Worm (Caenorhabditis elegans) whole organism, L3 larva: ENCODE measurements around the gene elo-7.
A peak's percentile ranks its signal among the peaks of the same experiment; 100 is the strongest.

Experiments used
- R02D3.7 ChIP-seq: fragments of 150-350 bp; optimal IDR thresholded peaks from 2 replicates; lab custom pipeline; 2014; ENCODE audit warnings: missing biosample characterization, missing genetic modification characterization
- ZK546.5 ChIP-seq: sonication (generic microtip); optimal IDR thresholded peaks from 2 replicates; lab custom pipeline; 2017; ENCODE audit warnings: missing biosample characterization, missing genetic modification characterization
- aly-2 ChIP-seq: fragments of 150-350 bp; optimal IDR thresholded peaks from 2 replicates; lab custom pipeline; 2014; ENCODE audit warnings: missing biosample characterization, missing genetic modification characterization
- ama-1 ChIP-seq: fragments of 150-350 bp; optimal IDR thresholded peaks from 2 replicates; lab custom pipeline; 2018
- ceh-16 ChIP-seq: sonication (generic microtip); optimal IDR thresholded peaks from 2 replicates; lab custom pipeline; 2017; ENCODE audit warnings: missing biosample characterization, missing genetic modification characterization
- ceh-28 ChIP-seq: fragments of 150-350 bp; optimal IDR thresholded peaks from 2 replicates; lab custom pipeline; 2014; ENCODE audit warnings: missing biosample characterization, missing genetic modification reagents, missing genetic modification characterization
- ceh-82 ChIP-seq: fragments of 150-350 bp; optimal IDR thresholded peaks from 2 replicates; lab custom pipeline; 2014; ENCODE audit warnings: missing biosample characterization, missing genetic modification characterization
- ceh-9 ChIP-seq: sonication (generic microtip); optimal IDR thresholded peaks from 2 replicates; lab custom pipeline; 2018; ENCODE audit warnings: missing biosample characterization, missing genetic modification characterization
- daf-12 ChIP-seq: fragments of 150-350 bp; optimal IDR thresholded peaks from 2 replicates; lab custom pipeline; 2014; ENCODE audit warnings: missing biosample characterization, missing genetic modification reagents, missing genetic modification characterization
- egl-27 ChIP-seq: sonication (generic microtip); optimal IDR thresholded peaks from 4 replicates; lab custom pipeline; 2017; ENCODE audit warnings: missing biosample characterization, missing genetic modification reagents, missing genetic modification characterization
- egl-5 ChIP-seq: fragments of 150-350 bp; optimal IDR thresholded peaks from 2 replicates; lab custom pipeline; 2017; ENCODE audit warnings: missing biosample characterization, missing genetic modification reagents, missing genetic modification characterization, inconsistent platforms
- elt-1 ChIP-seq: fragments of 150-350 bp; optimal IDR thresholded peaks from 2 replicates; lab custom pipeline; 2014; ENCODE audit warnings: missing biosample characterization, missing genetic modification characterization
- elt-2 ChIP-seq: sonication (generic microtip); optimal IDR thresholded peaks from 2 replicates; lab custom pipeline; 2016; ENCODE audit warnings: missing genetic modification reagents, mild to moderate bottlenecking, missing genetic modification characterization, missing compliant biosample characterization
- elt-3 ChIP-seq, 3 experiments: fragments of 150-350 bp in 1 of 3; sonication (generic microtip) in 2 of 3; optimal IDR thresholded peaks; 2 replicates in 2 of 3; 4 replicates in 1 of 3; lab custom pipeline; 2014 to 2017; ENCODE audit warnings: missing biosample characterization in 3 of 3, missing genetic modification characterization in 3 of 3
- eor-1 ChIP-seq, 2 experiments: fragments of 150-350 bp; optimal IDR thresholded peaks; 2 replicates each; lab custom pipeline; 2014 to 2018; ENCODE audit warnings: missing biosample characterization in 2 of 2, missing genetic modification characterization in 2 of 2
- fkh-10 ChIP-seq: sonication (generic microtip); optimal IDR thresholded peaks from 2 replicates; lab custom pipeline; 2017; ENCODE audit warnings: missing biosample characterization, missing genetic modification reagents, missing genetic modification characterization
- fkh-2 ChIP-seq: fragments of 150-350 bp; optimal IDR thresholded peaks from 2 replicates; lab custom pipeline; 2014; ENCODE audit warnings: missing biosample characterization, missing genetic modification reagents, missing genetic modification characterization
- fos-1 ChIP-seq: fragments of 150-350 bp; optimal IDR thresholded peaks from 2 replicates; lab custom pipeline; 2014; ENCODE audit warnings: missing biosample characterization, missing genetic modification characterization
- hmg-11 ChIP-seq: sonication (generic microtip); optimal IDR thresholded peaks from 2 replicates; lab custom pipeline; 2016; ENCODE audit warnings: missing genetic modification characterization, missing compliant biosample characterization
- jun-1 ChIP-seq: fragments of 150-350 bp; optimal IDR thresholded peaks from 2 replicates; lab custom pipeline; 2014; ENCODE audit warnings: missing biosample characterization, missing genetic modification reagents, missing genetic modification characterization
- lin-15B ChIP-seq: fragments of 150-350 bp; optimal IDR thresholded peaks from 2 replicates; lab custom pipeline; 2014; ENCODE audit warnings: missing biosample characterization, missing genetic modification characterization
- lin-39 ChIP-seq: fragments of 150-350 bp; optimal IDR thresholded peaks from 2 replicates; lab custom pipeline; 2018; ENCODE audit warnings: missing biosample characterization, missing genetic modification reagents, missing genetic modification characterization
- lsy-12 ChIP-seq: sonication (generic microtip); optimal IDR thresholded peaks from 2 replicates; lab custom pipeline; 2016; ENCODE audit warnings: mild to moderate bottlenecking, missing genetic modification characterization, missing compliant biosample characterization
- mdl-1 ChIP-seq: fragments of 150-350 bp; optimal IDR thresholded peaks from 2 replicates; lab custom pipeline; 2014; ENCODE audit warnings: missing biosample characterization, missing genetic modification characterization
- mml-1 ChIP-seq: fragments of 150-350 bp; sonication (generic microtip); optimal IDR thresholded peaks from 3 replicates; lab custom pipeline; 2014; ENCODE audit warnings: missing biosample characterization, missing genetic modification characterization
- nfya-1 ChIP-seq: sonication (generic microtip); optimal IDR thresholded peaks from 2 replicates; lab custom pipeline; 2017; ENCODE audit warnings: missing genetic modification characterization, mild to moderate bottlenecking, missing compliant biosample characterization, antibody characterized with exemption, moderate library complexity; ENCODE audit not compliant: insufficient read depth
- nhr-11 ChIP-seq: fragments of 150-350 bp; optimal IDR thresholded peaks from 2 replicates; lab custom pipeline; 2014; ENCODE audit warnings: missing biosample characterization, missing genetic modification characterization
- nhr-12 ChIP-seq: fragments of 150-350 bp; optimal IDR thresholded peaks from 2 replicates; lab custom pipeline; 2014; ENCODE audit warnings: missing biosample characterization, missing genetic modification characterization
- nhr-23 ChIP-seq: fragments of 150-350 bp; optimal IDR thresholded peaks from 2 replicates; lab custom pipeline; 2014; ENCODE audit warnings: missing biosample characterization, missing genetic modification reagents, missing genetic modification characterization
- nhr-237 ChIP-seq: fragments of 150-350 bp; optimal IDR thresholded peaks from 2 replicates; lab custom pipeline; 2014; ENCODE audit warnings: missing biosample characterization, missing genetic modification characterization
- nhr-25 ChIP-seq: sonication (generic microtip); optimal IDR thresholded peaks from 2 replicates; lab custom pipeline; 2017; ENCODE audit warnings: missing biosample characterization, missing genetic modification characterization
- nhr-28 ChIP-seq: fragments of 150-350 bp; optimal IDR thresholded peaks from 2 replicates; lab custom pipeline; 2014; ENCODE audit warnings: missing biosample characterization, missing genetic modification characterization
- nhr-43 ChIP-seq: sonication (generic microtip); optimal IDR thresholded peaks from 2 replicates; lab custom pipeline; 2016; ENCODE audit warnings: mild to moderate bottlenecking, missing genetic modification characterization, missing compliant biosample characterization; ENCODE audit not compliant: poor library complexity, severe bottlenecking
- nhr-67 ChIP-seq: fragments of 150-350 bp; optimal IDR thresholded peaks from 2 replicates; lab custom pipeline; 2014; ENCODE audit warnings: missing biosample characterization, missing genetic modification characterization
- nhr-76 ChIP-seq: fragments of 150-350 bp; sonication (generic microtip); optimal IDR thresholded peaks from 5 replicates; lab custom pipeline; 2014; ENCODE audit warnings: missing biosample characterization, missing genetic modification characterization
- nhr-77 ChIP-seq: fragments of 150-350 bp; optimal IDR thresholded peaks from 2 replicates; lab custom pipeline; 2014; ENCODE audit warnings: missing biosample characterization, missing genetic modification characterization
- pha-4 ChIP-seq: fragments of 150-350 bp; optimal IDR thresholded peaks from 2 replicates; lab custom pipeline; 2014; ENCODE audit warnings: missing biosample characterization, missing genetic modification reagents, missing genetic modification characterization
- pqm-1 ChIP-seq: fragments of 150-350 bp; optimal IDR thresholded peaks from 2 replicates; lab custom pipeline; 2017; ENCODE audit warnings: missing biosample characterization, missing genetic modification characterization, inconsistent platforms
- sea-2 ChIP-seq: fragments of 150-350 bp; sonication (generic microtip); optimal IDR thresholded peaks from 4 replicates; lab custom pipeline; 2014; ENCODE audit warnings: missing biosample characterization, missing genetic modification reagents, missing genetic modification characterization
- skn-1 ChIP-seq: fragments of 150-350 bp; optimal IDR thresholded peaks from 2 replicates; lab custom pipeline; 2014; ENCODE audit warnings: missing biosample characterization, missing genetic modification characterization
- snpc-4 ChIP-seq: fragments of 150-350 bp; optimal IDR thresholded peaks from 2 replicates; lab custom pipeline; 2014; ENCODE audit warnings: missing biosample characterization, missing genetic modification characterization
- tbx-2 ChIP-seq: sonication (generic microtip); optimal IDR thresholded peaks from 2 replicates; lab custom pipeline; 2016; ENCODE audit warnings: mild to moderate bottlenecking, missing genetic modification characterization, missing compliant biosample characterization
- unc-39 ChIP-seq: sonication (generic microtip); optimal IDR thresholded peaks from 4 replicates; lab custom pipeline; 2017; ENCODE audit warnings: missing biosample characterization, missing genetic modification characterization
- unc-62 ChIP-seq: fragments of 150-350 bp; sonication (generic microtip); optimal IDR thresholded peaks from 4 replicates; lab custom pipeline; 2014; ENCODE audit warnings: missing biosample characterization, missing genetic modification reagents, missing genetic modification characterization
- zag-1 ChIP-seq: fragments of 150-350 bp; optimal IDR thresholded peaks from 2 replicates; lab custom pipeline; 2014; ENCODE audit warnings: missing biosample characterization, missing genetic modification characterization
- ztf-11 ChIP-seq: fragments of 150-350 bp; optimal IDR thresholded peaks from 2 replicates; lab custom pipeline; 2014; ENCODE audit warnings: missing biosample characterization, missing genetic modification characterization
- ztf-4 ChIP-seq: fragments of 150-350 bp; optimal IDR thresholded peaks from 2 replicates; lab custom pipeline; 2014; ENCODE audit warnings: missing biosample characterization, missing genetic modification characterization

The elo-7 gene

DNA sequence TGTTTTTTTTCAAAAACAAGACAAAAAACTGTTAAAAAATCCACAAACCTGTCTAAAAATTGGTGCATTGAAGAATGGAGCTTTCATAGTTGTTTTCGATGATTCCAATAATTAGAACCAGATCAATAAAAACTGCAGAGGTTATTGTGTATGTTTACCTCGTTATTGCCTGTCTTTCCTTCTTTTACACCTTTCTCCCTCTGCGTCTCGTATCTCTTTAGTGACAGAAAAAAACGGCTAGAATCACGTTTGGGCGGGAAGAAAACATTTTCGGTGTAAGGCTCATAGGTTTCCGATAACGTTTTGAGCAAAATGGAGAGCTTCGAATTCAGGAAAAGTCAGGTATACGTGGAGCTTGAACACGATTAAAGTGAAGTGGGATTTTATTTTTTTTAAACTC, 21.1 kb upstream of the elo-7 start, which contains the start of gene ethe-1:
ethe-1 (minus strand) TSS at position 150 of the 400 bp plus-strand sequence.
- peak; percentile 21 for TF ChIP-seq elt-2
- peak; percentile 44 for TF ChIP-seq snpc-4 (tag; lab: Kevin White, UChicago)
- TF ChIP-seq zag-1 (tag; lab: Kevin White, UChicago), result no peak
- TF ChIP-seq pha-4, result peak; percentile 78
- TF ChIP-seq R02D3.7 (tag; lab: Kevin White, UChicago), result no peak
- peak; percentile 19 for TF ChIP-seq nhr-25 (tag; lab: Kevin White, UChicago)

DNA sequence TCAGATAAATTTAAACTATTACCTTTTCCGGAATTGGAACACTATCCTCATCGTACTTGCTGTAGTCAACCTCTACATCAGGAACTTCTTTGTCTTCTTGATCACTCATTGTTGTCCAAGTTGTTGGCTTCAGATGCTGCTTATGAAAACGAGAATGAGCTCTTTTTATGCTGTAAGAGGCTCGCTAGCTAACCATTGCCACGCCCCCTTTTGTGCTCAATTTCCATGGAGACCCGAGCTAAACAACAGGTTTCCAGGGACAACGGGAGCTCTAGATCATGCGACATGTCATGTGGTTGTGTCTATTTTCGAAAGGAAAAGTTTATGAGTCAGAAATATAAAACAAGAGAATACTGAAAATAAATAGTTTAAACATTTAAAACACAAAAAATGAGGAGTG, 19.3 kb upstream of the elo-7 start, which contains the start of gene C33A12.4:
C33A12.4 (minus strand) TSS at position 131 of the 400 bp plus-strand sequence.
- TF ChIP-seq eor-1 (tag; optimal IDR thresholded peaks at IDR 0.05; lab: Kevin White, UChicago), result no peak
- no peak for TF ChIP-seq nhr-76 (tag; lab: Kevin White, UChicago)
- no peak for TF ChIP-seq nhr-25 (tag; lab: Kevin White, UChicago)
- no peak for TF ChIP-seq ztf-11 (tag; lab: Kevin White, UChicago)
- peak; percentile 17 for TF ChIP-seq fkh-10
- TF ChIP-seq R02D3.7 (tag; lab: Kevin White, UChicago), result no peak
- TF ChIP-seq nhr-11 (tag; lab: Kevin White, UChicago), result no peak
- TF ChIP-seq elt-2, result no peak
- TF ChIP-seq nhr-23, result no peak
- peak; percentile 2 for TF ChIP-seq nfya-1 (tag; lab: Kevin White, UChicago)
- no peak for TF ChIP-seq nhr-43 (tag; lab: Kevin White, UChicago)

DNA sequence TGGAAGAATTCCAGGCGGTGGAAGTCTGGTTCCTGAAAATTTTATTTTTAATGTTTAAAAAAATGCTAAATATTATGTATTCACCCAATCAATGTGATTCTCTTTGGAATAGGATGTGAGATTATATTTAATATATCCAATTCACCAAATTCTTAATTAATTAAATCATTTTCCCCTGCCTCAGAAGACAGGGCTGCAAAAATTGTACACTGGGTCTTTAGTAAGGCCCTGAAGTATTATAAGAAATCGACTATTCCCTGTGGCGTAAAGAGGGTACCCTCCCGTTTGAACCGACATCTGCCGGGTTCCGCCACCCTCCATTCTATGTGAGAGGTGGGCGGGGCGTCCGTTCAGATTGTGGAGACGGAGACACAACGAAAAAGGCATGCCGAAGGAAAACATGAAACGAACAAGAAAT, 18.5 kb upstream of the elo-7 start:
- peak; percentile 94 for TF ChIP-seq ama-1 (lab: Kevin White, UChicago)
- peak; percentile 55 for TF ChIP-seq nhr-76 (tag; lab: Kevin White, UChicago)
- peak; percentile 28 for TF ChIP-seq jun-1 (tag; lab: Kevin White, UChicago)
- TF ChIP-seq elt-1, result no peak
- TF ChIP-seq nfya-1 (tag; lab: Kevin White, UChicago), result peak; percentile 90
- no peak for TF ChIP-seq skn-1 (tag; lab: Kevin White, UChicago)
- no peak for TF ChIP-seq egl-27 (tag; lab: Kevin White, UChicago)
- TF ChIP-seq hmg-11 (tag; lab: Kevin White, UChicago), result peak; percentile 88
- TF ChIP-seq daf-12 (tag; lab: Kevin White, UChicago), result peak; percentile 49
- peak; percentile 76 for TF ChIP-seq ceh-82 (tag; lab: Kevin White, UChicago)
- no peak for TF ChIP-seq nhr-12
- no peak for TF ChIP-seq ceh-9 (tag; lab: Kevin White, UChicago)
- peak; percentile 32 for TF ChIP-seq fkh-10
- peak; percentile 64 for TF ChIP-seq nhr-43 (tag; lab: Kevin White, UChicago)
- no peak for TF ChIP-seq sea-2 (GFP tag; lab: Kevin White, UChicago)
- peak; percentile 59 for TF ChIP-seq egl-5 (tag; lab: Kevin White, UChicago)
- no peak for TF ChIP-seq unc-39 (tag; lab: Kevin White, UChicago)
- TF ChIP-seq R02D3.7 (tag; lab: Kevin White, UChicago), result peak; percentile 72
- no peak for TF ChIP-seq ceh-16 (tag; lab: Kevin White, UChicago)
- peak; percentile 59 for TF ChIP-seq ceh-28 (tag; lab: Kevin White, UChicago)
- peak; percentile 92 for TF ChIP-seq nhr-25 (tag; lab: Kevin White, UChicago)
- no peak for TF ChIP-seq elt-2
- peak; percentile 20 for TF ChIP-seq unc-62 (GFP tag; lab: Kevin White, UChicago)
- TF ChIP-seq aly-2 (tag; lab: Kevin White, UChicago), result no peak
- TF ChIP-seq ztf-4 (tag; lab: Kevin White, UChicago), result no peak
- TF ChIP-seq mml-1 (tag; lab: Kevin White, UChicago), result no peak
- no peak for TF ChIP-seq ZK546.5
- TF ChIP-seq fos-1 (tag; lab: Kevin White, UChicago), result peak; percentile 1
- TF ChIP-seq eor-1 (tag; optimal IDR thresholded peaks at IDR 0.05; lab: Kevin White, UChicago), result no peak
- no peak for TF ChIP-seq elt-3 (tag; optimal IDR thresholded peaks at IDR 0.05; lab: Kevin White, UChicago)
- no peak for TF ChIP-seq nhr-67 (tag; lab: Kevin White, UChicago)
- TF ChIP-seq nhr-28 (tag; lab: Kevin White, UChicago), result peak; percentile 59
- TF ChIP-seq nhr-23, result peak; percentile 73
- TF ChIP-seq lin-39 (tag; lab: Kevin White, UChicago), result peak; percentile 37
- peak; percentile 99 for TF ChIP-seq snpc-4 (tag; lab: Kevin White, UChicago)
- TF ChIP-seq lsy-12 (tag; lab: Kevin White, UChicago), result peak; percentile 83
- TF ChIP-seq pqm-1 (tag; lab: Kevin White, UChicago), result peak; percentile 0
- peak; percentile 43 for TF ChIP-seq pha-4
- TF ChIP-seq tbx-2 (tag; lab: Kevin White, UChicago), result peak; percentile 68
- no peak for TF ChIP-seq ztf-11 (tag; lab: Kevin White, UChicago)
- TF ChIP-seq mdl-1, result peak; percentile 47
- TF ChIP-seq nhr-237 (tag; lab: Kevin White, UChicago), result no peak
- no peak for TF ChIP-seq fkh-2 (tag; lab: Kevin White, UChicago)
- TF ChIP-seq nhr-11 (tag; lab: Kevin White, UChicago), result no peak
- peak; percentile 51 for TF ChIP-seq zag-1 (tag; lab: Kevin White, UChicago)
- TF ChIP-seq nhr-77, result no peak
- peak; percentile 41 for TF ChIP-seq lin-15B
- TF ChIP-seq, all 47 proteins: peak for 26
